Worm (Caenorhabditis elegans): ENCODE data around the gene ddx-35.

The ddx-35 gene

DNA sequence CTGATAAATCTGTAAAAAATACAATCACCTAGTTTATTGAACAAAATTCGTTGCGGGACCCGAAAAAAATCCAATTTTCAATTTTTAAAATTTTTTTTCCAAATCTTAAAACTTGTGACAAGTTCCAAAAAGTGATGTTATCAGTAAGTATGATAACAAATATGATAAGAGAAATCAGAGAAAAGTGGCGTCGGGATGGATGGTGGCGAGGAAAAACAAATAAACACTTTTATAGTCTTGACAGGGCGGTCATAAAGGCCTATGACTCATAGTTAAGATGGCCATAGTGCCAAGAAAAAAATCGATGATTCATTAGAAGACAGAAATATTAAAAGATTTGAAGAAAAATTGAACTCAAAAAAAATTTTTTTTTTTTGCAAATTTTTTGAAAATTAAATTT, 48.4 kb upstream of the ddx-35 start:
- no peak for TF ChIP-seq aptf-3 (GFP tag; IDR thresholded peaks at IDR 0.05)
- TF ChIP-seq unc-62 (GFP tag; optimal IDR thresholded peaks at IDR 0.05): peak; percentile 31
- no peak for TF ChIP-seq nfya-1 (tag; optimal IDR thresholded peaks at IDR 0.05; ENCODE audit: borderline replicate concordance, insufficient read depth)
- peak; percentile 21 for TF ChIP-seq nhr-80 (tag; optimal IDR thresholded peaks at IDR 0.05)

ce11 chrIII:1601464-1602169, 47.4 kb upstream of the ddx-35 start:
- peak; percentile 78 for TF ChIP-seq aptf-2 (GFP tag; conservative IDR thresholded peaks at IDR 0.05)
- TF ChIP-seq ekl-4 (GFP tag; IDR thresholded peaks at IDR 0.05): no peak
- TF ChIP-seq sptf-2 (GFP tag; optimal IDR thresholded peaks at IDR 0.05): no peak
- TF ChIP-seq let-526 (GFP tag; IDR thresholded peaks at IDR 0.05): peak; percentile 43; the same call in 1 of the 2 replicates
- TF ChIP-seq lag-1 (GFP tag; IDR thresholded peaks at IDR 0.05): no peak
- peak; percentile 39 for TF ChIP-seq nhr-80 (tag; optimal IDR thresholded peaks at IDR 0.05)
- peak; percentile 44 for TF ChIP-seq hmg-1.2 (GFP tag; IDR thresholded peaks at IDR 0.05)
- 0 out of 2 replicates have a peak, but pooled peaks have one; percentile 79 for TF ChIP-seq F37B4.10 (GFP tag; IDR thresholded peaks at IDR 0.05)
- no peak for TF ChIP-seq repo-1 (tag; optimal IDR thresholded peaks at IDR 0.05)
- TF ChIP-seq snpc-1.3 (tag; optimal IDR thresholded peaks at IDR 0.05; ENCODE audit: insufficient read depth): peak; percentile 78
- no peak for TF ChIP-seq dpl-1 (GFP tag; optimal IDR thresholded peaks at IDR 0.05)
- TF ChIP-seq cebp-2 (GFP tag; IDR thresholded peaks at IDR 0.05): peak; percentile 89; the same call in 1 of the 2 replicates
- peak; percentile 72 for TF ChIP-seq ZK185.1 (tag; optimal IDR thresholded peaks at IDR 0.05; ENCODE audit: poor library complexity, severe bottlenecking)
- TF ChIP-seq dpff-1 (tag; optimal IDR thresholded peaks at IDR 0.05): no peak
- peak; percentile 29 for TF ChIP-seq K12H6.12 (tag; optimal IDR thresholded peaks at IDR 0.05)
- TF ChIP-seq dox-1 (GFP tag; IDR thresholded peaks at IDR 0.05): peak; percentile 63; the same call in 1 of the 2 replicates
- 0 out of 2 replicates have a peak, but pooled peaks have one; percentile 21 for TF ChIP-seq attf-6 (GFP tag; IDR thresholded peaks at IDR 0.05)
- peak in 1 of 3 experiments; percentile 4 for TF ChIP-seq lin-35 (GFP tag; optimal IDR thresholded peaks at IDR 0.05)
- no peak for TF ChIP-seq F22D6.2 (tag; optimal IDR thresholded peaks at IDR 0.05)
- TF ChIP-seq T07F8.4 (tag; optimal IDR thresholded peaks at IDR 0.05): peak; percentile 82
- peak; percentile 43; the same call in 1 of the 2 replicates for TF ChIP-seq attf-3 (GFP tag; conservative IDR thresholded peaks at IDR 0.05)
- no peak for TF ChIP-seq aptf-3 (GFP tag; IDR thresholded peaks at IDR 0.05)
- no peak for TF ChIP-seq F57C9.4 (tag; optimal IDR thresholded peaks at IDR 0.05)
- TF ChIP-seq lir-1 (GFP tag; conservative IDR thresholded peaks at IDR 0.05): peak; percentile 52; the same call in 1 of the 2 replicates
- 0 out of 2 replicates have a peak, but pooled peaks have one; percentile 28 for TF ChIP-seq Y53G8AR.9 (GFP tag; conservative IDR thresholded peaks at IDR 0.05)
- peak; percentile 88 for TF ChIP-seq B0261.1 (tag; optimal IDR thresholded peaks at IDR 0.05)
- peak; percentile 23; the same call in 1 of the 2 replicates for TF ChIP-seq cebp-1 (GFP tag; IDR thresholded peaks at IDR 0.05)
- peak; percentile 62 for TF ChIP-seq cebp-1 (tag; optimal IDR thresholded peaks at IDR 0.05)
- peak; percentile 64 for TF ChIP-seq B0019.2 (GFP tag; conservative IDR thresholded peaks at IDR 0.05)
- peak; percentile 87 for TF ChIP-seq D2030.7 (GFP tag; IDR thresholded peaks at IDR 0.05)
- TF ChIP-seq zfh-2 (GFP tag; conservative IDR thresholded peaks at IDR 0.05): no peak
- TF ChIP-seq pha-4 (tag; optimal IDR thresholded peaks at IDR 0.05): no peak
- 0 out of 2 replicates have a peak, but pooled peaks have one; percentile 73 for TF ChIP-seq nhr-120 (GFP tag; IDR thresholded peaks at IDR 0.05)
- TF ChIP-seq ets-4 (GFP tag; optimal IDR thresholded peaks at IDR 0.05): no peak
- TF ChIP-seq ztf-25 (GFP tag; IDR thresholded peaks at IDR 0.05): peak; percentile 97
- TF ChIP-seq unc-62 (GFP tag; optimal IDR thresholded peaks at IDR 0.05): no peak
- TF ChIP-seq snpc-3.4 (tag; optimal IDR thresholded peaks at IDR 0.05): peak; percentile 42
- no peak for TF ChIP-seq rcor-1 (GFP tag; IDR thresholded peaks at IDR 0.05)
- TF ChIP-seq ceh-100 (GFP tag; IDR thresholded peaks at IDR 0.05): no peak
- no peak for TF ChIP-seq lsy-27 (tag; optimal IDR thresholded peaks at IDR 0.05; ENCODE audit: borderline replicate concordance, insufficient read depth)
- TF ChIP-seq ceh-27 (GFP tag; optimal IDR thresholded peaks at IDR 0.05): no peak
- peak; percentile 68 for TF ChIP-seq mxl-1 (tag; optimal IDR thresholded peaks at IDR 0.05)
- peak; percentile 71; the same call in 1 of the 2 replicates for TF ChIP-seq madf-3 (GFP tag; IDR thresholded peaks at IDR 0.05)
